Fruit fly (Drosophila melanogaster) whole organism, embryonic: ENCODE measurements around the gene CG11997.

Source experiments
- Adf1 ChIP-seq: fragments of 200-800 bp; sonication (Bioruptor generic); IDR thresholded peaks from 2 replicates; pipeline ENCODE4 v1.3.6; 2022; ENCODE audit warnings: missing biosample characterization, missing genetic modification characterization
- CG10147 ChIP-seq: fragments of 200-800 bp; sonication (Bioruptor generic); optimal IDR thresholded peaks from 2 replicates; lab custom pipeline; 2019; ENCODE audit warnings: missing biosample characterization, mild to moderate bottlenecking, missing genetic modification characterization, moderate library complexity
- CG1024 ChIP-seq: fragments of 200-800 bp; sonication (Bioruptor generic); IDR thresholded peaks from 2 replicates; pipeline ENCODE4 v1.3.6; 2022; ENCODE audit warnings: missing biosample characterization, missing genetic modification characterization
- CG12071 ChIP-seq: fragments of 200-800 bp; sonication (Bioruptor generic); optimal IDR thresholded peaks from 3 replicates; lab custom pipeline; 2018; ENCODE audit warnings: missing biosample characterization, mild to moderate bottlenecking, missing genetic modification characterization
- CG12942 ChIP-seq: fragments of 200-800 bp; sonication (Bioruptor generic); optimal IDR thresholded peaks from 3 replicates; lab custom pipeline; 2016; ENCODE audit warnings: missing biosample characterization, missing genetic modification characterization
- CG13287 ChIP-seq: fragments of 200-800 bp; sonication (Bioruptor generic); IDR thresholded peaks from 2 replicates; pipeline ENCODE4 v1.3.6; 2022; ENCODE audit warnings: missing biosample characterization, missing genetic modification characterization; ENCODE audit not compliant: partially characterized antibody
- CG14050 ChIP-seq: fragments of 200-800 bp; sonication (Bioruptor generic); IDR thresholded peaks from 3 replicates; pipeline ENCODE4 v1.3.6; 2022; ENCODE audit warnings: missing biosample characterization, missing genetic modification characterization
- CG17361 ChIP-seq: fragments of 200-800 bp; sonication (Bioruptor generic); IDR thresholded peaks from 3 replicates; pipeline ENCODE4 v1.3.6; 2022; ENCODE audit warnings: missing biosample characterization, missing genetic modification characterization
- CG18262 ChIP-seq: fragments of 200-800 bp; optimal IDR thresholded peaks from 3 replicates; lab custom pipeline; 2019; ENCODE audit warnings: missing biosample characterization, mild to moderate bottlenecking, missing genetic modification characterization, moderate library complexity
- CG2129 ChIP-seq: fragments of 200-800 bp; sonication (Bioruptor generic); IDR thresholded peaks from 2 replicates; pipeline ENCODE4 v1.3.6; 2022; ENCODE audit warnings: missing biosample characterization, missing genetic modification characterization; ENCODE audit not compliant: partially characterized antibody
- CG34224 ChIP-seq: fragments of 200-800 bp; sonication (Bioruptor generic); IDR thresholded peaks from 3 replicates; pipeline ENCODE4 v1.3.6; 2022; ENCODE audit warnings: missing biosample characterization, missing genetic modification characterization; ENCODE audit not compliant: partially characterized antibody
- CG4282 ChIP-seq: fragments of 200-800 bp; sonication (Bioruptor generic); optimal IDR thresholded peaks from 2 replicates; lab custom pipeline; 2016; ENCODE audit warnings: missing biosample characterization, missing genetic modification characterization
- CG4730 ChIP-seq: fragments of 200-800 bp; sonication (Bioruptor generic); IDR thresholded peaks from 2 replicates; pipeline ENCODE4 v1.3.6; 2022; ENCODE audit warnings: missing biosample characterization, missing genetic modification characterization
- CG4820 ChIP-seq: fragments of 200-800 bp; sonication (Bioruptor generic); optimal IDR thresholded peaks from 3 replicates; lab custom pipeline; 2016; ENCODE audit warnings: missing biosample characterization, missing genetic modification characterization
- CG6272 ChIP-seq: fragments of 200-800 bp; sonication (Bioruptor generic); IDR thresholded peaks from 2 replicates; pipeline ENCODE4 v1.3.6; 2022; ENCODE audit warnings: missing biosample characterization, missing genetic modification characterization
- CG6813 ChIP-seq: fragments of 200-800 bp; sonication (Bioruptor generic); optimal IDR thresholded peaks from 2 replicates; lab custom pipeline; 2017; ENCODE audit warnings: missing biosample characterization, missing genetic modification characterization, mild to moderate bottlenecking, moderate library complexity, missing genetic modification reagents
- CG7745 ChIP-seq: fragments of 200-800 bp; sonication (Bioruptor generic); optimal IDR thresholded peaks from 2 replicates; lab custom pipeline; 2018; ENCODE audit warnings: missing biosample characterization, mild to moderate bottlenecking, missing genetic modification characterization, moderate library complexity
- CG7839 ChIP-seq: fragments of 200-800 bp; sonication (Bioruptor generic); optimal IDR thresholded peaks from 3 replicates; lab custom pipeline; 2018; ENCODE audit warnings: missing biosample characterization, mild to moderate bottlenecking, missing genetic modification characterization, moderate library complexity
- CG8359 ChIP-seq: fragments of 200-800 bp; sonication (Bioruptor generic); optimal IDR thresholded peaks from 2 replicates; lab custom pipeline; 2017; ENCODE audit warnings: missing biosample characterization, mild to moderate bottlenecking, missing genetic modification characterization, borderline replicate concordance
- CG9727 ChIP-seq: fragments of 200-800 bp; sonication (Bioruptor generic); optimal IDR thresholded peaks from 3 replicates; lab custom pipeline; 2017; ENCODE audit warnings: missing biosample characterization, mild to moderate bottlenecking, missing genetic modification characterization
- CG9876 ChIP-seq: fragments of 200-800 bp; sonication (Bioruptor generic); optimal IDR thresholded peaks from 2 replicates; lab custom pipeline; 2016; ENCODE audit warnings: missing biosample characterization, missing genetic modification characterization
- Dref ChIP-seq: fragments of 200-800 bp; sonication (Bioruptor generic); IDR thresholded peaks from 2 replicates; pipeline ENCODE4 v1.3.6; 2022; ENCODE audit warnings: missing biosample characterization, missing genetic modification characterization
- Gug ChIP-seq: fragments of 200-800 bp; sonication (Bioruptor generic); IDR thresholded peaks from 4 replicates; pipeline ENCODE4 v1.3.6; 2022; ENCODE audit warnings: missing biosample characterization, missing genetic modification characterization
- MTF-1 ChIP-seq: fragments of 200-800 bp; sonication (Bioruptor generic); optimal IDR thresholded peaks from 2 replicates; lab custom pipeline; 2018; ENCODE audit warnings: missing biosample characterization, mild to moderate bottlenecking, missing genetic modification characterization, borderline replicate concordance
- PHDP ChIP-seq: fragments of 200-800 bp; sonication (Bioruptor generic); optimal IDR thresholded peaks from 3 replicates; lab custom pipeline; 2018; ENCODE audit warnings: missing biosample characterization, mild to moderate bottlenecking, missing genetic modification characterization, moderate library complexity
- Poxn ChIP-seq: fragments of 200-800 bp; sonication (Bioruptor generic); IDR thresholded peaks from 2 replicates; pipeline ENCODE4 v1.3.6; 2022; ENCODE audit warnings: missing biosample characterization, missing genetic modification characterization
- Rx ChIP-seq: fragments of 200-800 bp; sonication (Bioruptor generic); IDR thresholded peaks from 2 replicates; pipeline ENCODE4 v1.3.6; 2022; ENCODE audit warnings: missing biosample characterization, missing genetic modification characterization
- Sox102F ChIP-seq: fragments of 200-800 bp; sonication (Bioruptor generic); optimal IDR thresholded peaks from 2 replicates; lab custom pipeline; 2018; ENCODE audit warnings: missing biosample characterization, mild to moderate bottlenecking, missing genetic modification characterization, moderate library complexity
- abd-A ChIP-seq: fragments of 200-800 bp; sonication (Bioruptor generic); optimal IDR thresholded peaks from 3 replicates; lab custom pipeline; 2019; ENCODE audit warnings: missing biosample characterization, mild to moderate bottlenecking, missing genetic modification characterization, moderate library complexity
- al ChIP-seq: fragments of 200-800 bp; sonication (Bioruptor generic); IDR thresholded peaks from 2 replicates; pipeline ENCODE4 v1.3.6; 2022; ENCODE audit warnings: missing biosample characterization, missing genetic modification characterization
- bsh ChIP-seq, 2 experiments: fragments of 200-800 bp; sonication (Bioruptor generic); optimal IDR thresholded peaks; 2 replicates each; lab custom pipeline; 2017 to 2018; ENCODE audit warnings: mild to moderate bottlenecking in 2 of 2, missing biosample characterization in 2 of 2, missing genetic modification characterization in 2 of 2, moderate library complexity in 1 of 2
- dysf ChIP-seq: fragments of 200-800 bp; sonication (Bioruptor generic); IDR thresholded peaks from 3 replicates; pipeline ENCODE4 v1.3.6; 2022; ENCODE audit warnings: missing biosample characterization, missing genetic modification characterization
- ewg ChIP-seq: fragments of 200-800 bp; sonication (Bioruptor generic); optimal IDR thresholded peaks from 3 replicates; lab custom pipeline; 2017; ENCODE audit warnings: mild to moderate bottlenecking, missing biosample characterization, missing genetic modification reagents, missing genetic modification characterization
- eyg ChIP-seq: fragments of 200-800 bp; sonication (Bioruptor generic); optimal IDR thresholded peaks from 3 replicates; lab custom pipeline; 2016; ENCODE audit warnings: missing biosample characterization, missing genetic modification characterization
- fru ChIP-seq: fragments of >200 bp; optimal IDR thresholded peaks from 2 replicates; lab custom pipeline; 2017
- gro ChIP-seq: fragments of 200-800 bp; sonication (Bioruptor generic); optimal IDR thresholded peaks from 2 replicates; lab custom pipeline; 2016; ENCODE audit warnings: missing biosample characterization, missing genetic modification characterization
- ham ChIP-seq: fragments of 200-800 bp; sonication (Bioruptor generic); IDR thresholded peaks from 2 replicates; pipeline ENCODE4 v1.3.6; 2022; ENCODE audit warnings: missing biosample characterization, missing genetic modification characterization
- insv ChIP-seq, 2 experiments: fragments of 200-800 bp; sonication (Bioruptor generic); optimal IDR thresholded peaks; 3 replicates each; lab custom pipeline; 2016 to 2018; ENCODE audit warnings: missing biosample characterization in 2 of 2, missing genetic modification characterization in 2 of 2
- lov ChIP-seq, 2 experiments: fragments of 200-800 bp in 1 of 2; fragments of >200 bp in 1 of 2; sonication (Bioruptor generic) in 1 of 2; IDR thresholded peaks in 1 of 2; optimal IDR thresholded peaks in 1 of 2; 2 replicates in 1 of 2; 3 replicates in 1 of 2; pipeline versions ENCODE4 v1.3.6 to Lab custom; 2017 to 2022; ENCODE audit warnings: missing biosample characterization in 1 of 2, missing genetic modification characterization in 1 of 2
- nerfin-1 ChIP-seq: fragments of 200-800 bp; sonication (Bioruptor generic); optimal IDR thresholded peaks from 3 replicates; lab custom pipeline; 2019; ENCODE audit warnings: missing biosample characterization, mild to moderate bottlenecking, missing genetic modification characterization, moderate library complexity
- pfk ChIP-seq: fragments of 200-800 bp; sonication (Bioruptor generic); optimal IDR thresholded peaks from 2 replicates; lab custom pipeline; 2018; ENCODE audit warnings: missing biosample characterization, mild to moderate bottlenecking, missing genetic modification characterization, moderate library complexity
- pum ChIP-seq: fragments of 200-800 bp; sonication (Bioruptor generic); optimal IDR thresholded peaks from 2 replicates; lab custom pipeline; 2016; ENCODE audit warnings: missing biosample characterization, missing genetic modification characterization
- ranshi ChIP-seq: fragments of 200-800 bp; sonication (Bioruptor generic); IDR thresholded peaks from 2 replicates; pipeline ENCODE4 v1.3.6; 2022; ENCODE audit warnings: missing biosample characterization, missing genetic modification characterization
- run ChIP-seq: fragments of 200-800 bp; sonication (Bioruptor generic); optimal IDR thresholded peaks from 3 replicates; lab custom pipeline; 2018; ENCODE audit warnings: missing biosample characterization, mild to moderate bottlenecking, missing genetic modification characterization
- seq ChIP-seq: fragments of 200-800 bp; sonication (Bioruptor generic); IDR thresholded peaks from 2 replicates; pipeline ENCODE4 v1.3.6; 2022; ENCODE audit warnings: missing biosample characterization, missing genetic modification characterization
- sug ChIP-seq: fragments of 200-800 bp; optimal IDR thresholded peaks from 2 replicates; lab custom pipeline; 2019; ENCODE audit warnings: missing biosample characterization, mild to moderate bottlenecking, missing genetic modification characterization, moderate library complexity
- tin ChIP-seq: fragments of 200-800 bp; sonication (Bioruptor generic); optimal IDR thresholded peaks from 3 replicates; lab custom pipeline; 2016; ENCODE audit warnings: missing biosample characterization, missing genetic modification characterization
- toy ChIP-seq: fragments of 200-800 bp; sonication (Bioruptor generic); IDR thresholded peaks from 2 replicates; pipeline ENCODE4 v1.3.6; 2022; ENCODE audit warnings: missing biosample characterization, missing genetic modification characterization
- trh ChIP-seq: fragments of 200-800 bp; sonication (Bioruptor generic); optimal IDR thresholded peaks from 2 replicates; lab custom pipeline; 2016; ENCODE audit warnings: missing biosample characterization, missing genetic modification characterization
- zfh1 ChIP-seq: fragments of 200-800 bp; sonication (Bioruptor generic); IDR thresholded peaks from 3 replicates; pipeline ENCODE4 v1.3.6; 2022; ENCODE audit warnings: missing biosample characterization, missing genetic modification characterization

CG11997 gene

DNA sequence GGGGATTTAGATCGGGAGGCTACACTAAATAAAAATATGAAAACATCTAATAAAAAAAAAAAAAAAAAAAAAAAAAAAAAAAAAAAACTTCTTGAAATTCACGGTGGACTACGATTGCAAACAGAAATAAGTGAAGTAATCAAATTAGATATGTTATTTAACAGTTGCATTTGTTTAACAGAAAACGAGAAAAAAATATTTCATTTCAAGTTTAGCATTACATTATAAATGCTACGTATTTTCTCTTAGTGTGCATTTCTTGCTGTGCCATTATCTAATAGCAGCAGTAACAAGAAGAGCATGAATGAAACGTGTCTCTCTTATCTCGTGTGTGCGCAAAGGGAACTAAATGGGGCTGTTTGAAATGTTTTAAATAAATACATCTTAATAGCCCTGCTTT lies 47.5 kb downstream of the CG11997 start (continued):
- TF ChIP-seq CG4282, result no peak
- TF ChIP-seq CG14050 (GFP tag; lab: Robert Waterston, UW), result peak; percentile 38; the same call in 1 of the 3 replicates
- TF ChIP-seq CG12942 (GFP tag; lab: Kevin White, UChicago), result peak; percentile 57
- peak; percentile 86 for TF ChIP-seq CG18262 (tag; lab: Kevin White, UChicago)
- peak; percentile 42; the same call in 1 of the 2 replicates for TF ChIP-seq seq
- TF ChIP-seq al (GFP tag; lab: Robert Waterston, UW), result peak; percentile 37; the same call in 1 of the 2 replicates
- TF ChIP-seq CG1024 (GFP tag; lab: Robert Waterston, UW), result 0 out of 2 replicates have a peak, but pooled peaks have one; percentile 45
- no peak for TF ChIP-seq CG13287 (GFP tag; lab: Robert Waterston, UW)
- peak; percentile 11 for TF ChIP-seq CG8359 (GFP tag; lab: Kevin White, UChicago)
- TF ChIP-seq ham (GFP tag; lab: Robert Waterston, UW), result no peak
- no peak for TF ChIP-seq nerfin-1 (tag; lab: Kevin White, UChicago)
- TF ChIP-seq PHDP (tag; lab: Kevin White, UChicago), result peak; percentile 76
- TF ChIP-seq gro (GFP tag; lab: Kevin White, UChicago), result no peak
- peak; percentile 2 for TF ChIP-seq CG10147 (GFP tag; lab: Kevin White, UChicago)
- TF ChIP-seq CG4730 (GFP tag; lab: Robert Waterston, UW), result peak; percentile 45; the same call in 1 of the 2 replicates
- TF ChIP-seq Poxn (GFP tag; lab: Robert Waterston, UW), result no peak
- TF ChIP-seq trh (GFP tag; lab: Kevin White, UChicago), result peak; percentile 19
- TF ChIP-seq CG12071 (GFP tag; lab: Kevin White, UChicago), result no peak
- peak; percentile 25 for TF ChIP-seq sug
- TF ChIP-seq ewg, result peak; percentile 46
- TF ChIP-seq run (tag; lab: Kevin White, UChicago), result peak; percentile 23
- TF ChIP-seq lov (optimal IDR thresholded peaks at IDR 0.05; lab: Kevin White, UChicago), result no peak
- TF ChIP-seq lov (GFP tag; IDR thresholded peaks at IDR 0.05; lab: Robert Waterston, UW), result no peak
- TF ChIP-seq MTF-1, result no peak
- TF ChIP-seq toy (GFP tag; lab: Robert Waterston, UW), result no peak
- peak; percentile 77 for TF ChIP-seq CG17361 (GFP tag; lab: Robert Waterston, UW)
- no peak for TF ChIP-seq CG2129 (GFP tag; lab: Robert Waterston, UW)
- no peak for TF ChIP-seq eyg
- TF ChIP-seq ranshi (GFP tag; lab: Robert Waterston, UW), result peak; percentile 65; the same call in 1 of the 2 replicates
- TF ChIP-seq CG9876 (GFP tag; lab: Kevin White, UChicago), result no peak
- TF ChIP-seq pfk (GFP tag; lab: Kevin White, UChicago), result no peak
- TF ChIP-seq CG9727 (GFP tag; lab: Kevin White, UChicago), result peak; percentile 49
- peak; percentile 81 for TF ChIP-seq dysf
- no peak for TF ChIP-seq abd-A
- TF ChIP-seq CG6272 (GFP tag; lab: Robert Waterston, UW), result peak; percentile 52
- TF ChIP-seq Gug, result 0 out of 4 replicates have a peak, but pooled peaks have one; percentile 15
- TF ChIP-seq insv (GFP tag; optimal IDR thresholded peaks at IDR 0.05; lab: Kevin White, UChicago), result no peak
- TF ChIP-seq tin (GFP tag; lab: Kevin White, UChicago), result peak; percentile 76
- TF ChIP-seq CG4820 (GFP tag; lab: Kevin White, UChicago), result peak; percentile 75
- TF ChIP-seq Adf1 (GFP tag; lab: Robert Waterston, UW), result 0 out of 2 replicates have a peak, but pooled peaks have one; percentile 14
- TF ChIP-seq zfh1, result peak; percentile 73; the same call in 2 of the 3 replicates
- no peak for TF ChIP-seq CG7745 (tag; lab: Kevin White, UChicago)
- TF ChIP-seq CG7839, result peak; percentile 57
- TF ChIP-seq pum, result peak; percentile 62
- TF ChIP-seq Dref (GFP tag; lab: Robert Waterston, UW), result no peak
- TF ChIP-seq fru (lab: Kevin White, UChicago), result no peak
- TF ChIP-seq Sox102F (GFP tag; lab: Kevin White, UChicago), result peak; percentile 87
- TF ChIP-seq Rx, result no peak; the same call in 1 of the 2 replicates
- no peak for TF ChIP-seq CG34224 (GFP tag; lab: Robert Waterston, UW)
- peak in 1 of 2 experiments; percentile 82 for TF ChIP-seq bsh (GFP tag; optimal IDR thresholded peaks at IDR 0.05; lab: Kevin White, UChicago)
- TF ChIP-seq CG6813 (GFP tag; lab: Kevin White, UChicago), result peak; percentile 55
